Fruit fly (Drosophila melanogaster): Measurements from ENCODE around the gene Octbeta1R.

Octbeta1R gene

DNA sequence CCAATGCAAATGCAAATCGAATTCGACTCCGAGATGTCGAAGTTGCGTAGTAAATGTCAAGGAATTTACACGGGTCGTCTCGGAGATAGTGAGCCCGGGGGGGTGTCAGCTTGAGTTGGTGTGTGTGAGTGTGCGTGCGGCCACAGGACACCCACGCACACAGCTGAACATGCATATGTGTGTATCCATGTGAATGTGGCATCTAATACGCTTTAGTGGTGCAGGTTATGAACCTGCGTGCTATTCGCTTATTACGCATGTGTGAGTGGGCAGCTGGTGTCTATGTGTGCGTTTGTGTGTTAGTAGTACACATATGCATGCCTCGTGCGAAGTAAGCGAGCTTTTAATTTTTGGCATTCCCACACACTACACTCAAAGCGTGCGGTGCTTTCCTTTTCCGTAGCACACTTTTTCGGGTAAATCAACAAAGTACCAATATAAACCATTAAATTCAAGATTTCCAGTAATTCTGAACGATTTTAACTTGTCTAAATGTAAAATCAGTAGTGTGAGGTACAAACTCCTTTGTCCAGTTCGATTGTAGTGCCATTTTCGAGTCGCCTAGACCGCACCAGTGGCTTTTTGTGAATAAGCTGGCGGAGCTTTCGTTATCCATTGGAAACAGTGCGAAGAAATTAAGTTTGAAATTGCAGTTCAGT lies 28.1 kb upstream of the Octbeta1R start (continued):
- TF ChIP-seq CG3407 (GFP tag; optimal IDR thresholded peaks at IDR 0.05) (peak; percentile 47), CG4424 (GFP tag; optimal IDR thresholded peaks at IDR 0.05) (peak; percentile 80), ash1 (GFP tag; optimal IDR thresholded peaks at IDR 0.05) (peak; percentile 50), hth (optimal IDR thresholded peaks at IDR 0.05) (no peak), Ets65A (GFP tag) (peak; percentile 97), CG10267 (tag; optimal IDR thresholded peaks at IDR 0.05) (peak; percentile 69), usp (GFP tag; optimal IDR thresholded peaks at IDR 0.05) (no peak), ci (GFP tag; IDR thresholded peaks at IDR 0.05) (peak; percentile 87), zfh1 (GFP tag; IDR thresholded peaks at IDR 0.05) (peak; percentile 71), E2f2 (GFP tag; IDR thresholded peaks at IDR 0.05) (peak; percentile 57), CG18599 (GFP tag; optimal IDR thresholded peaks at IDR 0.05) (peak; percentile 97), Oaz (GFP tag; IDR thresholded peaks at IDR 0.05) (peak; percentile 74), Nf-YA (GFP tag; IDR thresholded peaks at IDR 0.05) (peak; percentile 73), grn (GFP tag; optimal IDR thresholded peaks at IDR 0.05) (no peak), ase (GFP tag; IDR thresholded peaks at IDR 0.05) (peak; percentile 72; the same call in 2 of the 3 replicates), CG18262 (tag; optimal IDR thresholded peaks at IDR 0.05) (no peak), schlank (tag; optimal IDR thresholded peaks at IDR 0.05) (peak; percentile 89), scrt (GFP tag; optimal IDR thresholded peaks at IDR 0.05) (peak; percentile 87), aop (GFP tag; IDR thresholded peaks at IDR 0.05) (peak; percentile 69; the same call in 1 of the 2 replicates), CG13624 (GFP tag; optimal IDR thresholded peaks at IDR 0.05) (peak; percentile 89), CG16863 (GFP tag; optimal IDR thresholded peaks at IDR 0.05) (peak; percentile 82), wek (GFP tag; optimal IDR thresholded peaks at IDR 0.05) (peak; percentile 52), CG3163 (GFP tag; optimal IDR thresholded peaks at IDR 0.05) (peak; percentile 71), CG30403 (GFP tag; optimal IDR thresholded peaks at IDR 0.05) (peak; percentile 89), CG3726 (GFP tag; IDR thresholded peaks at IDR 0.05) (peak; percentile 76; the same call in 2 of the 3 replicates), salm (tag; optimal IDR thresholded peaks at IDR 0.05) (peak; percentile 62), nmo (GFP tag; optimal IDR thresholded peaks at IDR 0.05) (peak; percentile 93), CG12299 (tag; optimal IDR thresholded peaks at IDR 0.05) (peak; percentile 81)

DNA sequence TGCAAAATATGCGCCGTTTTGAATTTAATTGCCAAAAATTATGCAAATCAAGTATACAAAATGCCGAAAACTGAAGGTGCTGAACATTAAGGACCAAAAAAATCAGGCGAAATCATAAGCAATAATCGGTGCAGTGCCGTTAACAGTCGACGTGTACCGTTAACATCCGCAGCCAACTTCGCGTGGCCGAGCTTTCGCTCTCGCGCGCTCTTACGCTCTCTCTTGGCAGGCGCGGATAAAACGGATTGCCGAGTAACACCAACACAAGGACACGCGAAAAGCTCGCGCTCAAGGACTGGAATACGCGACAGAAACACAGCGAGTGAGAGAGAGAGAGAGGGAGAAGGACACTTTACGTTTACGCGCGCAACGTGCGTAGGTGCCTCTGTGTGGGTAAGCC lies 27.0 kb upstream of the Octbeta1R start:
- TF ChIP-seq Opbp (GFP tag; IDR thresholded peaks at IDR 0.05; ENCODE audit: partially characterized antibody) (peak; percentile 66), CG7963 (GFP tag; IDR thresholded peaks at IDR 0.05; ENCODE audit: partially characterized antibody) (no peak), cg (GFP tag; optimal IDR thresholded peaks at IDR 0.05) (peak; percentile 48), CG8281 (tag; optimal IDR thresholded peaks at IDR 0.05) (no peak), ewg (GFP tag; optimal IDR thresholded peaks at IDR 0.05) (peak; percentile 89), CG6765 (GFP tag; optimal IDR thresholded peaks at IDR 0.05) (peak; percentile 18), ci (GFP tag; IDR thresholded peaks at IDR 0.05) (peak; percentile 18; the same call in 1 of the 3 replicates), CG1832 (GFP tag; optimal IDR thresholded peaks at IDR 0.05) (peak; percentile 35), CG12659 (GFP tag; optimal IDR thresholded peaks at IDR 0.05) (peak; percentile 3), Ets97D (GFP tag; optimal IDR thresholded peaks at IDR 0.05) (peak; percentile 19), Trl (optimal IDR thresholded peaks at IDR 0.05) (peak; percentile 39 to 56), Trl (GFP tag; optimal IDR thresholded peaks at IDR 0.05) (no peak), Dref (GFP tag; IDR thresholded peaks at IDR 0.05) (0 out of 2 replicates have a peak, but pooled peaks have one; percentile 16), Med (GFP tag) (peak; percentile 26), emc (GFP tag; optimal IDR thresholded peaks at IDR 0.05) (no peak), Oaz (GFP tag; IDR thresholded peaks at IDR 0.05) (0 out of 2 replicates have a peak, but pooled peaks have one; percentile 9)
